Worm (Caenorhabditis elegans): Measurements from ENCODE around the gene Y19D10B.6.

ce11 chrV:2338538-2338937 lies 17.6 kb upstream of the Y19D10B.6 start, which contains the start of gene irld-29:
- TF ChIP-seq pros-1 (tag; optimal IDR thresholded peaks at IDR 0.05) (no peak), elt-4 (tag; optimal IDR thresholded peaks at IDR 0.05) (no peak), rnt-1 (tag; optimal IDR thresholded peaks at IDR 0.05) (no peak), tbx-2 (tag; optimal IDR thresholded peaks at IDR 0.05) (no peak), pag-3 (tag; optimal IDR thresholded peaks at IDR 0.05; ENCODE audit: borderline replicate concordance) (no peak), pqm-1 (tag; optimal IDR thresholded peaks at IDR 0.05) (no peak), ceh-34 (tag; optimal IDR thresholded peaks at IDR 0.05) (no peak), pha-2 (tag; optimal IDR thresholded peaks at IDR 0.05) (no peak), mec-3 (tag; optimal IDR thresholded peaks at IDR 0.05; ENCODE audit: borderline replicate concordance) (no peak), nhr-11 (tag; optimal IDR thresholded peaks at IDR 0.05) (no peak), ama-1 (optimal IDR thresholded peaks at IDR 0.05) (no peak), hlh-13 (GFP tag; optimal IDR thresholded peaks at IDR 0.05) (no peak), F13H6.1 (tag; optimal IDR thresholded peaks at IDR 0.05) (no peak)
